Worm (Caenorhabditis elegans): ENCODE measurements around the gene ugt-19.

ce11 chrIV:6060912-6061311, 18.8 kb downstream of the ugt-19 start:
- TF ChIP-seq fkh-10 (GFP tag; optimal IDR thresholded peaks at IDR 0.05), result peak; percentile 80
- TF ChIP-seq sea-2 (GFP tag; optimal IDR thresholded peaks at IDR 0.05), result no peak
- no peak for TF ChIP-seq ceh-16 (tag; optimal IDR thresholded peaks at IDR 0.05)
- TF ChIP-seq pha-4 (tag; optimal IDR thresholded peaks at IDR 0.05), result no peak
- TF ChIP-seq mml-1 (tag; optimal IDR thresholded peaks at IDR 0.05), result no peak
- TF ChIP-seq mdl-1 (tag; optimal IDR thresholded peaks at IDR 0.05), result no peak
- TF ChIP-seq nhr-28 (tag; optimal IDR thresholded peaks at IDR 0.05), result no peak
- no peak for TF ChIP-seq ceh-82 (tag; optimal IDR thresholded peaks at IDR 0.05)
- TF ChIP-seq nhr-23 (tag; optimal IDR thresholded peaks at IDR 0.05), result no peak
